Worm (Caenorhabditis elegans): Measurements from ENCODE around the gene ceh-28.

Gene ceh-28

ce11 chrX:13121104-13121503 is 46.6 kb downstream of the ceh-28 start:
- TF ChIP-seq cog-1 (tag; optimal IDR thresholded peaks at IDR 0.05): peak; percentile 56
- TF ChIP-seq T22C8.4 (GFP tag; IDR thresholded peaks at IDR 0.05): peak; percentile 97
- TF ChIP-seq ztf-29 (GFP tag; IDR thresholded peaks at IDR 0.05): peak; percentile 94
- TF ChIP-seq med-1 (GFP tag; optimal IDR thresholded peaks at IDR 0.05; ENCODE audit: insufficient read depth): peak; percentile 75
- TF ChIP-seq flt-1 (GFP tag; IDR thresholded peaks at IDR 0.05): peak; percentile 99
- TF ChIP-seq tab-1 (GFP tag; IDR thresholded peaks at IDR 0.05): peak; percentile 99
- peak; percentile 97 for TF ChIP-seq klf-2 (GFP tag; conservative IDR thresholded peaks at IDR 0.05)
- peak; percentile 96 for TF ChIP-seq ztf-23 (GFP tag; IDR thresholded peaks at IDR 0.05)
- peak; percentile 97 for TF ChIP-seq ref-1 (GFP tag; conservative IDR thresholded peaks at IDR 0.05)

- no peak for TF ChIP-seq ztf-29 (GFP tag; IDR thresholded peaks at IDR 0.05)
- TF ChIP-seq cog-1 (tag; optimal IDR thresholded peaks at IDR 0.05): no peak
- no peak for TF ChIP-seq flt-1 (GFP tag; IDR thresholded peaks at IDR 0.05)
- TF ChIP-seq tab-1 (GFP tag; IDR thresholded peaks at IDR 0.05): no peak
Measured at ce11 chrX:13122191-13122590, 47.7 kb downstream of the ceh-28 start, which contains the start of gene snx-17. TSS of gene snx-17 (minus strand) at chrX:13122291.
